Worm (Caenorhabditis elegans): ENCODE results near the gene srab-1.

ce11 chrV:5052233-5052632, 49.7 kb downstream of the srab-1 start, which contains the start of gene K11D12.12:
- TF ChIP-seq zag-1 (tag; optimal IDR thresholded peaks at IDR 0.05) (no peak), lin-13 (GFP tag; optimal IDR thresholded peaks at IDR 0.05) (no peak), ztf-4 (tag; optimal IDR thresholded peaks at IDR 0.05) (no peak), R02D3.7 (tag; optimal IDR thresholded peaks at IDR 0.05) (no peak), nhr-237 (tag; optimal IDR thresholded peaks at IDR 0.05) (no peak), nhr-23 (tag; optimal IDR thresholded peaks at IDR 0.05) (no peak), ZK546.5 (tag; optimal IDR thresholded peaks at IDR 0.05) (no peak), F13H6.1 (tag; optimal IDR thresholded peaks at IDR 0.05) (no peak), nhr-77 (tag; optimal IDR thresholded peaks at IDR 0.05) (no peak), crh-2 (tag; optimal IDR thresholded peaks at IDR 0.05) (no peak), skn-1 (tag; optimal IDR thresholded peaks at IDR 0.05) (no peak)

Data from whole organism, L2 larva.